Worm (Caenorhabditis elegans) whole organism, L3 larva: ENCODE measurements around the gene R03G8.3.

Experiments used
- ZK546.5 ChIP-seq: sonication (generic microtip); optimal IDR thresholded peaks from 2 replicates; lab custom pipeline; 2017; ENCODE audit warnings: missing biosample characterization, missing genetic modification characterization
- ceh-28 ChIP-seq: fragments of 150-350 bp; optimal IDR thresholded peaks from 2 replicates; lab custom pipeline; 2014; ENCODE audit warnings: missing biosample characterization, missing genetic modification reagents, missing genetic modification characterization
- ceh-82 ChIP-seq: fragments of 150-350 bp; optimal IDR thresholded peaks from 2 replicates; lab custom pipeline; 2014; ENCODE audit warnings: missing biosample characterization, missing genetic modification characterization
- ceh-9 ChIP-seq: sonication (generic microtip); optimal IDR thresholded peaks from 2 replicates; lab custom pipeline; 2018; ENCODE audit warnings: missing biosample characterization, missing genetic modification characterization
- egl-5 ChIP-seq: fragments of 150-350 bp; optimal IDR thresholded peaks from 2 replicates; lab custom pipeline; 2017; ENCODE audit warnings: missing biosample characterization, missing genetic modification reagents, missing genetic modification characterization, inconsistent platforms
- elt-1 ChIP-seq: fragments of 150-350 bp; optimal IDR thresholded peaks from 2 replicates; lab custom pipeline; 2014; ENCODE audit warnings: missing biosample characterization, missing genetic modification characterization
- elt-3 ChIP-seq, 3 experiments: fragments of 150-350 bp in 1 of 3; sonication (generic microtip) in 2 of 3; optimal IDR thresholded peaks; 2 replicates in 2 of 3; 4 replicates in 1 of 3; lab custom pipeline; 2014 to 2017; ENCODE audit warnings: missing biosample characterization in 3 of 3, missing genetic modification characterization in 3 of 3
- hmg-11 ChIP-seq: sonication (generic microtip); optimal IDR thresholded peaks from 2 replicates; lab custom pipeline; 2016; ENCODE audit warnings: missing genetic modification characterization, missing compliant biosample characterization
- mdl-1 ChIP-seq: fragments of 150-350 bp; optimal IDR thresholded peaks from 2 replicates; lab custom pipeline; 2014; ENCODE audit warnings: missing biosample characterization, missing genetic modification characterization
- nhr-237 ChIP-seq: fragments of 150-350 bp; optimal IDR thresholded peaks from 2 replicates; lab custom pipeline; 2014; ENCODE audit warnings: missing biosample characterization, missing genetic modification characterization
- nhr-28 ChIP-seq: fragments of 150-350 bp; optimal IDR thresholded peaks from 2 replicates; lab custom pipeline; 2014; ENCODE audit warnings: missing biosample characterization, missing genetic modification characterization
- pha-4 ChIP-seq: fragments of 150-350 bp; optimal IDR thresholded peaks from 2 replicates; lab custom pipeline; 2014; ENCODE audit warnings: missing biosample characterization, missing genetic modification reagents, missing genetic modification characterization
- pqm-1 ChIP-seq: fragments of 150-350 bp; optimal IDR thresholded peaks from 2 replicates; lab custom pipeline; 2017; ENCODE audit warnings: missing biosample characterization, missing genetic modification characterization, inconsistent platforms
- unc-39 ChIP-seq: sonication (generic microtip); optimal IDR thresholded peaks from 4 replicates; lab custom pipeline; 2017; ENCODE audit warnings: missing biosample characterization, missing genetic modification characterization

DNA sequence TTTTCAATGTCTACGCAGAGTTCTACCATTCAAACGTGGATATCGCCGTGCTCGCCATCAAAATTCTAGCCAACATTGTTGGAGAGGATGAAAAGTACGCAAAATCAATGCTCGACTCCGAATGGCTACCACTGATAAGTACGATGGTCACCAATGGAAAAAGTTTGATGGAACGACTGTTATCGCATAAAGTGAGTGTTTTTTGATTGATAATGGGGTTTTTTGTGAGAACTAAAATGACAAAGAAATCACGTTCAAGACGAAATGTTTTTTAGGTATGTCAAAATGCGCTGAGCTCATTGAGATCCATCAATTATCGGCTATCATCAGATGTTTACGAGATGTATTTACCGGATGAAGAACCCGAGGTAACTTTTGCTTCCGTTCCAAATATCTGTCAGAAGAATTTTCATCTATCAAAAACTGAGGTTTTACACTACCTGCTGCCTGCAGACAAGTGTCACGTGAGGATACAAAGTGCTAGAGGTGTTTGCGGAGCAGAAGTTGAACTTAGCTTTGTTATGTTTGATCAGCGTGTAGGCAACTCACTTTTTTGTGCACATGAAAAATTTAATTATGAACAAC lies 15.5 kb downstream of the R03G8.3 start:
- TF ChIP-seq ceh-82 (tag; lab: Kevin White, UChicago): no peak
- TF ChIP-seq ceh-9 (tag; lab: Kevin White, UChicago): no peak
- TF ChIP-seq hmg-11 (tag; lab: Kevin White, UChicago): no peak
- no peak for TF ChIP-seq pha-4
- no peak for TF ChIP-seq ceh-28 (tag; lab: Kevin White, UChicago)
- no peak for TF ChIP-seq egl-5 (tag; lab: Kevin White, UChicago)
- TF ChIP-seq ZK546.5 (tag; lab: Kevin White, UChicago): no peak
- TF ChIP-seq pqm-1 (tag; lab: Kevin White, UChicago): no peak
- TF ChIP-seq elt-1 (tag; lab: Kevin White, UChicago): no peak
- TF ChIP-seq mdl-1 (tag; lab: Kevin White, UChicago): no peak
- TF ChIP-seq nhr-28 (tag; lab: Kevin White, UChicago): no peak
- no peak for TF ChIP-seq elt-3 (tag; optimal IDR thresholded peaks at IDR 0.05; lab: Kevin White, UChicago)
- TF ChIP-seq unc-39 (tag; lab: Kevin White, UChicago): no peak
- no peak for TF ChIP-seq nhr-237 (tag; lab: Kevin White, UChicago)
